Worm (Caenorhabditis elegans) whole organism, L2 larva: ENCODE measurements around the gene srz-78.

ENCODE experiments used
- C34F6.9 ChIP-seq: fragments of 150-350 bp; optimal IDR thresholded peaks from 2 replicates; lab custom pipeline; 2014; ENCODE audit warnings: missing biosample characterization, missing genetic modification characterization
- F13H6.1 ChIP-seq: sonication (generic microtip); optimal IDR thresholded peaks from 2 replicates; lab custom pipeline; 2016; ENCODE audit warnings: missing genetic modification characterization, missing compliant biosample characterization
- R02D3.7 ChIP-seq: fragments of 150-350 bp; optimal IDR thresholded peaks from 2 replicates; lab custom pipeline; 2014; ENCODE audit warnings: missing biosample characterization, missing genetic modification characterization
- Y55F3AM.14 ChIP-seq: fragments of 200-800 bp; sonication (Bioruptor generic); optimal IDR thresholded peaks from 2 replicates; lab custom pipeline; 2018; ENCODE audit warnings: mild to moderate bottlenecking, missing genetic modification characterization, missing compliant biosample characterization
- ZK546.5 ChIP-seq: sonication (generic microtip); optimal IDR thresholded peaks from 2 replicates; lab custom pipeline; 2017; ENCODE audit warnings: missing biosample characterization, missing genetic modification characterization
- alr-1 ChIP-seq: fragments of 150-350 bp; optimal IDR thresholded peaks from 2 replicates; lab custom pipeline; 2014; ENCODE audit warnings: missing biosample characterization, missing genetic modification characterization
- aly-2 ChIP-seq: fragments of 150-350 bp; optimal IDR thresholded peaks from 2 replicates; lab custom pipeline; 2014; ENCODE audit warnings: missing biosample characterization, missing genetic modification characterization
- ama-1 ChIP-seq: fragments of 150-350 bp; optimal IDR thresholded peaks from 2 replicates; lab custom pipeline; 2018; ENCODE audit warnings: inconsistent platforms
- ceh-16 ChIP-seq: fragments of 150-350 bp; optimal IDR thresholded peaks from 2 replicates; lab custom pipeline; 2014; ENCODE audit warnings: missing biosample characterization, missing genetic modification characterization
- crh-2 ChIP-seq: sonication (generic microtip); optimal IDR thresholded peaks from 2 replicates; lab custom pipeline; 2017; ENCODE audit warnings: missing biosample characterization, missing genetic modification characterization
- egl-27 ChIP-seq: sonication (generic microtip); optimal IDR thresholded peaks from 3 replicates; lab custom pipeline; 2017; ENCODE audit warnings: missing biosample characterization, missing genetic modification reagents, missing genetic modification characterization
- elt-1 ChIP-seq: fragments of 150-350 bp; optimal IDR thresholded peaks from 2 replicates; lab custom pipeline; 2014; ENCODE audit warnings: missing biosample characterization, missing genetic modification characterization
- elt-3 ChIP-seq: sonication (generic microtip); optimal IDR thresholded peaks from 2 replicates; lab custom pipeline; 2017; ENCODE audit warnings: missing biosample characterization, missing genetic modification characterization
- fos-1 ChIP-seq: fragments of 150-350 bp; optimal IDR thresholded peaks from 2 replicates; lab custom pipeline; 2014; ENCODE audit warnings: missing biosample characterization, missing genetic modification characterization
- gmeb-1 ChIP-seq: fragments of 150-350 bp; optimal IDR thresholded peaks from 2 replicates; lab custom pipeline; 2014; ENCODE audit warnings: missing biosample characterization, missing genetic modification characterization
- lin-11 ChIP-seq: fragments of 150-350 bp; sonication (generic microtip); optimal IDR thresholded peaks from 2 replicates; lab custom pipeline; 2014; ENCODE audit warnings: missing biosample characterization, missing genetic modification characterization, inconsistent platforms, mixed read lengths
- lin-39 ChIP-seq: fragments of 150-350 bp; optimal IDR thresholded peaks from 2 replicates; lab custom pipeline; 2014; ENCODE audit warnings: missing biosample characterization, missing genetic modification reagents, missing genetic modification characterization
- lsy-2 ChIP-seq, 2 experiments: fragments of 150-350 bp in 1 of 2; sonication (generic microtip) in 1 of 2; optimal IDR thresholded peaks; 2 replicates each; lab custom pipeline; 2014 to 2017; ENCODE audit warnings: missing biosample characterization in 2 of 2, missing genetic modification characterization in 2 of 2
- mab-5 ChIP-seq: fragments of 150-350 bp; optimal IDR thresholded peaks from 2 replicates; lab custom pipeline; 2014; ENCODE audit warnings: missing biosample characterization, missing genetic modification characterization
- mbf-1 ChIP-seq: sonication (generic microtip); optimal IDR thresholded peaks from 2 replicates; lab custom pipeline; 2017; ENCODE audit warnings: missing biosample characterization, missing genetic modification characterization
- nhr-12 ChIP-seq: fragments of 150-350 bp; optimal IDR thresholded peaks from 2 replicates; lab custom pipeline; 2014; ENCODE audit warnings: missing biosample characterization, missing genetic modification characterization
- nhr-129 ChIP-seq: fragments of 150-350 bp; optimal IDR thresholded peaks from 2 replicates; lab custom pipeline; 2014; ENCODE audit warnings: missing biosample characterization, missing genetic modification characterization
- nhr-21 ChIP-seq: fragments of 150-350 bp; optimal IDR thresholded peaks from 2 replicates; lab custom pipeline; 2014; ENCODE audit warnings: missing biosample characterization, missing genetic modification characterization
- nhr-237 ChIP-seq: fragments of 150-350 bp; optimal IDR thresholded peaks from 2 replicates; lab custom pipeline; 2014; ENCODE audit warnings: missing biosample characterization, missing genetic modification characterization
- nhr-25 ChIP-seq: fragments of 150-350 bp; sonication (generic microtip); optimal IDR thresholded peaks from 3 replicates; lab custom pipeline; 2014; ENCODE audit warnings: missing biosample characterization, missing genetic modification characterization
- nhr-77 ChIP-seq: fragments of 150-350 bp; optimal IDR thresholded peaks from 2 replicates; lab custom pipeline; 2014; ENCODE audit warnings: missing biosample characterization, missing genetic modification characterization
- peb-1 ChIP-seq: fragments of 150-350 bp; optimal IDR thresholded peaks from 2 replicates; lab custom pipeline; 2014; ENCODE audit warnings: missing biosample characterization, missing genetic modification characterization
- skn-1 ChIP-seq: sonication (generic microtip); optimal IDR thresholded peaks from 2 replicates; lab custom pipeline; 2017; ENCODE audit warnings: missing biosample characterization, missing genetic modification characterization
- sma-3 ChIP-seq: sonication (generic microtip); optimal IDR thresholded peaks from 2 replicates; lab custom pipeline; 2016; ENCODE audit warnings: missing genetic modification reagents, missing genetic modification characterization, missing compliant biosample characterization
- sma-9 ChIP-seq, 2 experiments: fragments of 150-350 bp in 1 of 2; sonication (generic microtip) in 1 of 2; optimal IDR thresholded peaks; 2 replicates each; lab custom pipeline; 2014 to 2016; ENCODE audit warnings: missing genetic modification characterization in 2 of 2, mild to moderate bottlenecking in 1 of 2, missing biosample characterization in 1 of 2, missing compliant biosample characterization in 1 of 2, missing genetic modification reagents in 1 of 2, moderate library complexity in 1 of 2
- snpc-4 ChIP-seq: fragments of 150-350 bp; optimal IDR thresholded peaks from 2 replicates; lab custom pipeline; 2014; ENCODE audit warnings: missing biosample characterization, missing genetic modification characterization
- unc-55 ChIP-seq: fragments of 150-350 bp; sonication (generic microtip); optimal IDR thresholded peaks from 3 replicates; lab custom pipeline; 2014; ENCODE audit warnings: missing biosample characterization, missing genetic modification reagents, missing genetic modification characterization
- unc-62 ChIP-seq: fragments of 150-350 bp; optimal IDR thresholded peaks from 2 replicates; lab custom pipeline; 2014; ENCODE audit warnings: missing biosample characterization, missing genetic modification reagents, missing genetic modification characterization
- zag-1 ChIP-seq: fragments of 150-350 bp; optimal IDR thresholded peaks from 2 replicates; lab custom pipeline; 2014; ENCODE audit warnings: missing biosample characterization, missing genetic modification characterization
- ztf-11 ChIP-seq: sonication (generic microtip); optimal IDR thresholded peaks from 2 replicates; lab custom pipeline; 2017; ENCODE audit warnings: missing biosample characterization, missing genetic modification characterization
- ztf-4 ChIP-seq: fragments of 150-350 bp; optimal IDR thresholded peaks from 2 replicates; lab custom pipeline; 2014; ENCODE audit warnings: missing biosample characterization, missing genetic modification characterization

Gene srz-78

DNA sequence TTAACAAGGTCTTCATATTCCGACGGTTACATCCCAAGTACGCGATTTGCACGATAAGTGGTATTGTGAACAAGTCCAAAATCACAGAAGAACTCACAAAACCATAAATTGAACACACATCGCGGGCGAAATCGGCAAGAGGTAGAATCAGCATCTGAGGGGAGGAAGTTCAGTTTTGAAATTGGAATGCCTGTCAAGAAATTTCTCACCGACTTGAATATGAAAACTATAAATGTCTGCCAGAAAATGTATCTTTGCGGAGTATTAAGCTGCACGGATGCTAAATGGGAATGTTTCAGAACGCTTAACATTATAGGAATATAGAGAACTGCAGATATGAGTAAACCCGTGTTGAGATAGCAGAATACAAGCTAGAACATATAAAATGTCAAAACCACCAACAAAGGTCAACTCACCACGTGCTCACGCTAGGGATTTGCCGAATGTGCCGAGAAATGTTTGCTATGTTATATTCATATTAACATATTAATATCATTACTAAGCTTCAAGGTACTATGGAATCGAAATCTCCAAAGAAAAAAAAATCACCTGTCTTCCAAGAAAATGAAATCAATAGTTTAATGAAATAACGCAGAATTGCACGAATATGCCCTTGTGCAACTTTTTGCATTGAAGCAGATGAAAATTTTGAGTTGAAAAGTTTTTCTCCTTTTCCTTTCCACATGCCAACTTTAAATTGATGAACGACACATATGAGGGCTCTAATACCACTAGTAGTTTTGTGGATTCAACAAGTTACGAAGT, 9.2 kb upstream of the srz-78 start, which contains the start of gene srz-82:
Gene srz-82, plus strand, starts transcription at position 701 of the 765 bp plus-strand sequence.
- TF ChIP-seq nhr-21: no peak
- TF ChIP-seq alr-1: no peak
- TF ChIP-seq sma-9 (GFP tag; optimal IDR thresholded peaks at IDR 0.05; lab: Kevin White, UChicago): no peak
- TF ChIP-seq sma-9 (tag; optimal IDR thresholded peaks at IDR 0.05; lab: Kevin White, UChicago): no peak
- no peak for TF ChIP-seq nhr-25 (tag; lab: Kevin White, UChicago)

DNA sequence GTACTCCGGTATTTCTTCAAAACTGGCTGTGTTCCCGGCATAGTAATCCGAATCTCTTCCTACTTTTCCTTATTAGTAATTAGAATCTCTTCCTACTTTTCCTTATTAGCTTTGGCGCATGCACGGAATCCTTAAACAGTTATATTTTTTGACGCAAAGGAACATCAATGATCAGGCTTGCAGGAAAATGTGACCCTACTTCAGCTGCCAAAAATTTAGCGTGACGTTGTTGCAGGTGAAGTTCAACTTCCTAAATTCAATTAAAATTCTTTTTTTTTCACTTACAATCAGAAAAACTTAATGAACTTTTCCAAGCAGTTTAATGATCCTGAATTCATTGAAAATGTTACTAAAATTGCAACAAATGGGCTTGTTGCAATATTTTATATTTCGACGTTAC, 1.7 kb downstream of the srz-78 start, which contains the start of gene srz-79:
Gene srz-79, plus strand, starts transcription at position 301 of the 400 bp plus-strand sequence.
- no peak for TF ChIP-seq fos-1 (tag; lab: Kevin White, UChicago)
- TF ChIP-seq ztf-4 (tag; lab: Kevin White, UChicago): no peak

- TF ChIP-seq sma-9 (GFP tag; optimal IDR thresholded peaks at IDR 0.05; lab: Kevin White, UChicago): no peak
- no peak for TF ChIP-seq sma-9 (tag; optimal IDR thresholded peaks at IDR 0.05; lab: Kevin White, UChicago)
- TF ChIP-seq snpc-4 (tag; lab: Kevin White, UChicago): no peak
- TF ChIP-seq R02D3.7 (tag; lab: Kevin White, UChicago): no peak
- TF ChIP-seq lsy-2 (tag; optimal IDR thresholded peaks at IDR 0.05; lab: Kevin White, UChicago): no peak
- TF ChIP-seq zag-1 (tag; lab: Kevin White, UChicago): no peak
- no peak for TF ChIP-seq unc-55 (GFP tag; lab: Kevin White, UChicago)
- no peak for TF ChIP-seq elt-1 (tag; lab: Kevin White, UChicago)
- TF ChIP-seq crh-2 (tag; lab: Kevin White, UChicago): no peak
- no peak for TF ChIP-seq mbf-1 (tag; lab: Kevin White, UChicago)
- no peak for TF ChIP-seq peb-1 (tag; lab: Kevin White, UChicago)
- no peak for TF ChIP-seq nhr-12 (tag; lab: Kevin White, UChicago)
- TF ChIP-seq elt-3 (tag; lab: Kevin White, UChicago): no peak
- TF ChIP-seq mab-5 (tag; lab: Kevin White, UChicago): no peak
- no peak for TF ChIP-seq aly-2 (tag; lab: Kevin White, UChicago)
- TF ChIP-seq Y55F3AM.14 (GFP tag; lab: Kevin White, UChicago): no peak
- TF ChIP-seq lin-39 (tag; lab: Kevin White, UChicago): no peak
- TF ChIP-seq nhr-237 (tag; lab: Kevin White, UChicago): no peak
Observed at ce11 chrIV:3496358-3496757, 4.8 kb downstream of the srz-78 start, which contains the start of gene C09G12.17. Gene C09G12.17 (minus strand): TSS chrIV:3496458.

DNA sequence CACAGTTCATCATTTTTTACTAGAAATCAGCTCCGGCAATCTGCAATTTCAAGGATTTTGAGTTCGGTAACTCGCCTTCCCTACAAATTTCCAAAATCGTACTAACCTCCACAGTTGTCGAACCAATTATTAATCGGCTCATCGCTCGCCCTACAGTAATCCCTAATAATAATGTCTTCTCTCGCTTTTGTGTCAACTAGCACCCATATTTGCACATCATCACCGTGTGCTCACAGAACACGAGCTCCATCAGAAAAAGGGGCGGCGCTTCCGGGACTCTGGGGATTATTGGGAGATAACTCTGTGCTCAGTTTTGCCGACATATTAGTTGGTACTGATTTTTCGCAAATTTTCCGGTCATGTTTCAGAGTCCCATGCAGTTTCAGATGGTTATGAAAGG, 6.3 kb downstream of the srz-78 start, which contains the start of gene ceh-53:
Gene ceh-53, plus strand, starts transcription at position 301 of the 400 bp plus-strand sequence.
- TF ChIP-seq F13H6.1 (no peak), gmeb-1 (tag; lab: Kevin White, UChicago) (no peak), ceh-16 (tag; lab: Kevin White, UChicago) (no peak), nhr-129 (tag; lab: Kevin White, UChicago) (no peak), lin-39 (tag; lab: Kevin White, UChicago) (no peak), sma-3 (GFP tag; lab: Kevin White, UChicago) (no peak), skn-1 (no peak), ama-1 (lab: Kevin White, UChicago) (no peak), ztf-4 (tag; lab: Kevin White, UChicago) (no peak), C34F6.9 (no peak)

ce11 chrIV:3501981-3502736, 10.6 kb downstream of the srz-78 start:
- TF ChIP-seq mab-5 (tag; lab: Kevin White, UChicago) (no peak), lin-11 (no peak), sma-3 (GFP tag; lab: Kevin White, UChicago) (no peak), unc-62 (GFP tag; lab: Kevin White, UChicago) (no peak), nhr-25 (tag; lab: Kevin White, UChicago) (no peak), elt-1 (tag; lab: Kevin White, UChicago) (no peak), egl-27 (tag; lab: Kevin White, UChicago) (no peak), ZK546.5 (tag; lab: Kevin White, UChicago) (no peak), ztf-11 (tag; lab: Kevin White, UChicago) (no peak), nhr-77 (tag; lab: Kevin White, UChicago) (no peak), skn-1 (no peak), ztf-4 (tag; lab: Kevin White, UChicago) (no peak), ceh-16 (tag; lab: Kevin White, UChicago) (no peak)
